Worm (Caenorhabditis elegans): ENCODE results near the gene gpx-5.

gpx-5 gene

DNA sequence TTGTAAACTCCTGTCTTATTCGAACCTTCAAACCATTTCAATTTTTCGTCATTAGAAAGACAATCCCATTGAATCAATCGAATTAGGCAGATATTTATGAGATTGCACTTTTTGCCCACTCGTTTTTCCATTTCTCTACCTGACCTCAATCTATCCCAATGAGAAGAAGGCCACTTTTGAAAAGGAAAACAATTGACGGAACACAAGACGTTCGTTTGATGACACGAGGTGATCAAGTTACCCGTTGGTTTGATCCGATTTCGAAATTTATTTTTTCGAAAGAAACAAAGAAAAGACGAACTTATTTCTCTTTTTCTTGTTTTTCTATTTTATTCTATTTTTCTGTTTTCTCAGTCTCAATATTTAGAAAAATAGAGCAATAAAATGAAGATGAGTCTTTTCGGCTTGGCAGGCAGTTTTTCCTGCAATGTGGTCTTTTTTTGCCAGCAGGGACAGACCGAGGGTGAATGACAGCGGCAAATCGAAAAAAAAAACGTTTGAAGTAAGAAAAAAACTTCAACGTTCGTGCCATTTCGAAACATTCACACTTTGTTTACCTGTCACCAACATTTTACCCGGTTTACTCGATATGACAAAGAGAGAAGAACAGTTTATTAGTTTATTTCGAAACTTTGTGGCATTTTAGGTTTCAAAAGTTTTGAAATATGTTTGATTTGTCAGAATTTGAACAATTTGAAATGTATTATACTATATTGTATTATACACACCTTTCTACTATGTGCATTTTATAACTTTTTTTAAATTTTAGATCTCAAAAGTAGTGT lies 36.3 kb upstream of the gpx-5 start:
- TF ChIP-seq zip-4 (GFP tag; optimal IDR thresholded peaks at IDR 0.05): no peak
- no peak for TF ChIP-seq efl-1 (optimal IDR thresholded peaks at IDR 0.05)
- peak in 1 of 2 experiments; percentile 64 for TF ChIP-seq efl-1 (GFP tag; optimal IDR thresholded peaks at IDR 0.05 in 1 of 2)
- no peak for TF ChIP-seq hlh-17 (GFP tag; optimal IDR thresholded peaks at IDR 0.05; ENCODE audit: borderline replicate concordance)
- no peak for TF ChIP-seq lin-39 (tag; optimal IDR thresholded peaks at IDR 0.05)
- no peak for TF ChIP-seq pag-3 (tag; optimal IDR thresholded peaks at IDR 0.05; ENCODE audit: borderline replicate concordance, insufficient read depth)
- TF ChIP-seq blmp-1 (tag; optimal IDR thresholded peaks at IDR 0.05): peak; percentile 53
- no peak for TF ChIP-seq grh-1 (GFP tag; IDR thresholded peaks at IDR 0.05)
- no peak for TF ChIP-seq sup-37 (GFP tag; optimal IDR thresholded peaks at IDR 0.05)
- peak; percentile 59 for TF ChIP-seq nhr-85 (tag)

DNA sequence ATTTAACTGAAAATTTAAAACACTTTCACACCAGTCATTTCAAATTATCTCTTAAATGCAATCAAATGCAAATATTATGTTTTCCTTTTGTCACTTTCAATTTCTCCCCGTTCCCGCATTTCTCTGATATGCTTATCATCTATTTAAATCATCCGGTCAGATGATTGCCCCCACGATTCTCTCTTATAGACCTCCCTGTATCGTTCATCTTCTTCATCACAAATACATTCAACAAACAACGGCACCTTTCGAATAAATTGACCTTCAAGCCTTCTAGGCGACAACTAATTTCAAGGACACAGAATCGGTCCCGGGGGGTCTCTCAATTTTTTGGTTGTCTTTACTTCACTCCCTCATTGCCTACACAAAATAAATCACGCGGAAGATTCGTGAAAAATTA lies 35.6 kb upstream of the gpx-5 start:
- TF ChIP-seq hlh-17 (GFP tag; optimal IDR thresholded peaks at IDR 0.05; ENCODE audit: borderline replicate concordance) (no peak), lin-15B (tag; optimal IDR thresholded peaks at IDR 0.05) (no peak), nhr-90 (tag; optimal IDR thresholded peaks at IDR 0.05; ENCODE audit: poor library complexity) (peak; percentile 73), nhr-47 (tag; optimal IDR thresholded peaks at IDR 0.05) (peak; percentile 29), rnt-1 (tag; optimal IDR thresholded peaks at IDR 0.05) (peak; percentile 31), lin-14 (GFP tag; optimal IDR thresholded peaks at IDR 0.05) (peak; percentile 90), snu-23 (GFP tag; optimal IDR thresholded peaks at IDR 0.05) (peak; percentile 78), egl-27 (tag; optimal IDR thresholded peaks at IDR 0.05) (no peak), pag-3 (tag; optimal IDR thresholded peaks at IDR 0.05; ENCODE audit: borderline replicate concordance, insufficient read depth) (peak; percentile 33), mef-2 (tag; optimal IDR thresholded peaks at IDR 0.05) (no peak), nhr-76 (tag; optimal IDR thresholded peaks at IDR 0.05) (no peak), skn-1 (tag; optimal IDR thresholded peaks at IDR 0.05) (peak; percentile 2), xbp-1 (tag; optimal IDR thresholded peaks at IDR 0.05) (peak; percentile 0), F16B12.6 (tag; optimal IDR thresholded peaks at IDR 0.05) (no peak), ceh-8 (GFP tag; optimal IDR thresholded peaks at IDR 0.05) (no peak), elt-3 (tag; optimal IDR thresholded peaks at IDR 0.05) (peak in 2 of 6 experiments; percentile 77 to 91), irx-1 (tag; optimal IDR thresholded peaks at IDR 0.05) (peak; percentile 43), elt-2 (tag; optimal IDR thresholded peaks at IDR 0.05) (peak; percentile 65), nhr-20 (tag; optimal IDR thresholded peaks at IDR 0.05) (peak; percentile 82), vab-15 (tag; optimal IDR thresholded peaks at IDR 0.05) (peak; percentile 45), lin-35 (GFP tag; optimal IDR thresholded peaks at IDR 0.05) (peak; percentile 11 to 54), tbx-2 (tag; optimal IDR thresholded peaks at IDR 0.05) (peak; percentile 55), efl-1 (optimal IDR thresholded peaks at IDR 0.05) (no peak), efl-1 (GFP tag; optimal IDR thresholded peaks at IDR 0.05 in 1 of 2) (peak in 1 of 2 experiments; percentile 22), nhr-85 (tag) (peak; percentile 98), swsn-7 (tag; optimal IDR thresholded peaks at IDR 0.05) (no peak), unc-62 (GFP tag; optimal IDR thresholded peaks at IDR 0.05) (no peak), nhr-11 (tag; optimal IDR thresholded peaks at IDR 0.05) (no peak), mdl-1 (tag; optimal IDR thresholded peaks at IDR 0.05) (peak in 1 of 2 experiments; percentile 26), nhr-19 (GFP tag; conservative IDR thresholded peaks at IDR 0.05) (peak; percentile 47), mep-1 (tag; optimal IDR thresholded peaks at IDR 0.05) (peak; percentile 76), grh-1 (GFP tag; IDR thresholded peaks at IDR 0.05) (peak; percentile 28; the same call in 1 of the 2 replicates), lsy-2 (tag; optimal IDR thresholded peaks at IDR 0.05) (peak; percentile 10 to 18), dpl-1 (GFP tag; optimal IDR thresholded peaks at IDR 0.05) (no peak), nhr-237 (tag; optimal IDR thresholded peaks at IDR 0.05) (no peak), nhr-71 (tag; optimal IDR thresholded peaks at IDR 0.05) (peak; percentile 78), ceh-63 (GFP tag; optimal IDR thresholded peaks at IDR 0.05) (no peak), C04F5.9 (tag; optimal IDR thresholded peaks at IDR 0.05) (no peak), fkh-8 (tag; optimal IDR thresholded peaks at IDR 0.05) (no peak), isw-1 (GFP tag; IDR thresholded peaks at IDR 0.05) (no peak), blmp-1 (tag; optimal IDR thresholded peaks at IDR 0.05) (peak; percentile 98), jun-1 (tag; optimal IDR thresholded peaks at IDR 0.05) (no peak), ztf-4 (tag; optimal IDR thresholded peaks at IDR 0.05) (no peak)
